Worm (Caenorhabditis elegans): ENCODE measurements around the gene ifb-2.

- no peak for TF ChIP-seq unc-62 (GFP tag; optimal IDR thresholded peaks at IDR 0.05)
- TF ChIP-seq mep-1 (tag; optimal IDR thresholded peaks at IDR 0.05): no peak
Measured at ce11 chrII:5715745-5716357, 34.1 kb upstream of the ifb-2 start, which contains the start of the genes C18A3.10 and C18A3.3.

All from whole organism, mixed stage, embryonic.